Fruit fly (Drosophila melanogaster) whole organism, prepupa: ENCODE results near the gene Hipk.

Source experiments
- Blimp-1 ChIP-seq: fragments of 200-800 bp; sonication (Bioruptor generic); optimal IDR thresholded peaks from 3 replicates; lab custom pipeline; 2017; ENCODE audit warnings: missing biosample characterization, missing genetic modification characterization, mild to moderate bottlenecking, moderate library complexity, missing genetic modification reagents
- CG10631 ChIP-seq: fragments of 200-800 bp; sonication (Bioruptor generic); optimal IDR thresholded peaks from 2 replicates; lab custom pipeline; 2016; ENCODE audit warnings: missing biosample characterization, missing genetic modification characterization
- CG10669 ChIP-seq: fragments of 200-800 bp; sonication (Bioruptor generic); optimal IDR thresholded peaks from 3 replicates; lab custom pipeline; 2018; ENCODE audit warnings: missing biosample characterization, mild to moderate bottlenecking, missing genetic modification characterization, moderate library complexity
- CG11294 ChIP-seq: fragments of 200-800 bp; sonication (Bioruptor generic); IDR thresholded peaks from 2 replicates; pipeline ENCODE4 v1.3.6; 2022; ENCODE audit warnings: missing biosample characterization, missing genetic modification characterization
- CG11762 ChIP-seq: fragments of 200-800 bp; sonication (Bioruptor generic); optimal IDR thresholded peaks from 3 replicates; lab custom pipeline; 2016; ENCODE audit warnings: missing biosample characterization, missing genetic modification characterization; ENCODE audit not compliant: insufficient read depth
- CG11902 ChIP-seq: fragments of 200-800 bp; sonication (Bioruptor generic); optimal IDR thresholded peaks from 3 replicates; lab custom pipeline; 2016; ENCODE audit warnings: missing biosample characterization, missing genetic modification characterization
- CG3032 ChIP-seq: fragments of 200-800 bp; optimal IDR thresholded peaks from 2 replicates; lab custom pipeline; 2019; ENCODE audit warnings: missing biosample characterization, mild to moderate bottlenecking, missing genetic modification characterization, moderate library complexity
- CG34406 ChIP-seq: fragments of 200-800 bp; sonication (Bioruptor generic); optimal IDR thresholded peaks from 3 replicates; lab custom pipeline; 2016; ENCODE audit warnings: missing biosample characterization, missing genetic modification characterization
- CG3919 ChIP-seq: fragments of 200-800 bp; sonication (Bioruptor generic); optimal IDR thresholded peaks from 3 replicates; lab custom pipeline; 2016; ENCODE audit warnings: missing biosample characterization, missing genetic modification characterization
- CG4318 ChIP-seq: fragments of 200-800 bp; sonication (Bioruptor generic); optimal IDR thresholded peaks from 3 replicates; lab custom pipeline; 2017; ENCODE audit warnings: missing biosample characterization, mild to moderate bottlenecking, missing genetic modification characterization
- CG6163 ChIP-seq: fragments of 200-800 bp; sonication (Bioruptor generic); IDR thresholded peaks from 3 replicates; pipeline ENCODE4 v1.3.6; 2022; ENCODE audit warnings: missing biosample characterization, missing genetic modification characterization
- CG6792 ChIP-seq: fragments of 200-800 bp; sonication (Bioruptor generic); optimal IDR thresholded peaks from 3 replicates; lab custom pipeline; 2016; ENCODE audit warnings: missing biosample characterization, missing genetic modification characterization
- CG6808 ChIP-seq: fragments of 200-800 bp; sonication (Bioruptor generic); optimal IDR thresholded peaks from 3 replicates; lab custom pipeline; 2017; ENCODE audit warnings: missing biosample characterization, missing genetic modification characterization, mild to moderate bottlenecking, moderate library complexity, missing genetic modification reagents
- CG6854 ChIP-seq: fragments of 200-800 bp; sonication (Bioruptor generic); optimal IDR thresholded peaks from 2 replicates; lab custom pipeline; 2017; ENCODE audit warnings: missing biosample characterization, mild to moderate bottlenecking, missing genetic modification characterization
- CG7368 ChIP-seq: fragments of 200-800 bp; sonication (Bioruptor generic); optimal IDR thresholded peaks from 3 replicates; lab custom pipeline; 2016; ENCODE audit warnings: missing biosample characterization, missing genetic modification characterization
- CG8119 ChIP-seq: fragments of 200-800 bp; sonication (Bioruptor generic); IDR thresholded peaks from 3 replicates; pipeline ENCODE4 v1.3.6; 2022; ENCODE audit warnings: missing biosample characterization, missing genetic modification characterization
- CG8632 ChIP-seq: fragments of 200-800 bp; sonication (Bioruptor generic); optimal IDR thresholded peaks from 3 replicates; lab custom pipeline; 2016; ENCODE audit warnings: missing biosample characterization, missing genetic modification characterization
- Eip78C ChIP-seq: fragments of 200-800 bp; sonication (Bioruptor generic); peaks from one replicate; lab custom pipeline; 2016; ENCODE audit warnings: missing biosample characterization, missing genetic modification characterization
- Eip93F ChIP-seq: fragments of 200-800 bp; sonication (Bioruptor generic); optimal IDR thresholded peaks from 2 replicates; lab custom pipeline; 2016; ENCODE audit warnings: missing biosample characterization, mild to moderate bottlenecking, missing genetic modification characterization
- Ets21C ChIP-seq: fragments of 200-800 bp; sonication (Bioruptor generic); optimal IDR thresholded peaks from 3 replicates; lab custom pipeline; 2016; ENCODE audit warnings: missing biosample characterization, missing genetic modification characterization
- Ets96B ChIP-seq: fragments of 200-800 bp; optimal IDR thresholded peaks from 2 replicates; lab custom pipeline; 2019; ENCODE audit warnings: missing biosample characterization, mild to moderate bottlenecking, missing genetic modification characterization, moderate library complexity
- Gug ChIP-seq: fragments of 200-800 bp; sonication (Bioruptor generic); IDR thresholded peaks from 2 replicates; pipeline ENCODE4 v1.3.6; 2022; ENCODE audit warnings: missing biosample characterization, missing genetic modification characterization
- Hr39 ChIP-seq: fragments of 200-800 bp; sonication (Bioruptor generic); optimal IDR thresholded peaks from 2 replicates; lab custom pipeline; 2016; ENCODE audit warnings: missing biosample characterization, missing genetic modification characterization
- Hr4 ChIP-seq: fragments of 200-800 bp; sonication (Bioruptor generic); optimal IDR thresholded peaks from 3 replicates; lab custom pipeline; 2016; ENCODE audit warnings: missing biosample characterization, missing genetic modification characterization
- OdsH ChIP-seq: fragments of 200-800 bp; sonication (Bioruptor generic); optimal IDR thresholded peaks from 3 replicates; lab custom pipeline; 2016; ENCODE audit warnings: missing biosample characterization, missing genetic modification characterization
- Smox ChIP-seq: fragments of 200-800 bp; sonication (Bioruptor generic); optimal IDR thresholded peaks from 3 replicates; lab custom pipeline; 2016; ENCODE audit warnings: missing biosample characterization, missing genetic modification characterization
- Sox102F ChIP-seq: fragments of 200-800 bp; sonication (Bioruptor generic); optimal IDR thresholded peaks from 2 replicates; lab custom pipeline; 2016; ENCODE audit warnings: missing biosample characterization, mild to moderate bottlenecking, missing genetic modification characterization
- Sox14 ChIP-seq: fragments of 200-800 bp; sonication (Bioruptor generic); optimal IDR thresholded peaks from 3 replicates; lab custom pipeline; 2016; ENCODE audit warnings: missing biosample characterization, missing genetic modification characterization
- achi ChIP-seq: fragments of 200-800 bp; sonication (Bioruptor generic); optimal IDR thresholded peaks from 3 replicates; lab custom pipeline; 2016; ENCODE audit warnings: missing biosample characterization, missing genetic modification characterization
- cyc ChIP-seq: fragments of 200-800 bp; sonication (Bioruptor generic); optimal IDR thresholded peaks from 3 replicates; lab custom pipeline; 2016; ENCODE audit warnings: missing biosample characterization, missing genetic modification characterization
- dac ChIP-seq: fragments of 200-800 bp; sonication (Bioruptor generic); optimal IDR thresholded peaks from 2 replicates; lab custom pipeline; 2017; ENCODE audit warnings: missing biosample characterization, mild to moderate bottlenecking, missing genetic modification characterization
- dsx ChIP-seq: fragments of 200-800 bp; optimal IDR thresholded peaks from 3 replicates; lab custom pipeline; 2019; ENCODE audit warnings: missing biosample characterization, mild to moderate bottlenecking, missing genetic modification characterization, moderate library complexity; ENCODE audit not compliant: poor library complexity, severe bottlenecking
- eg ChIP-seq: fragments of 200-800 bp; sonication (Bioruptor generic); IDR thresholded peaks from 3 replicates; pipeline ENCODE4 v1.3.6; 2022; ENCODE audit warnings: missing biosample characterization, missing genetic modification characterization
- esn ChIP-seq: fragments of 200-800 bp; sonication (Bioruptor generic); optimal IDR thresholded peaks from 2 replicates; lab custom pipeline; 2016; ENCODE audit warnings: missing biosample characterization, mild to moderate bottlenecking, missing genetic modification characterization, moderate library complexity
- fd59A ChIP-seq: fragments of 200-800 bp; sonication (Bioruptor generic); optimal IDR thresholded peaks from 2 replicates; lab custom pipeline; 2017; ENCODE audit warnings: missing biosample characterization, mild to moderate bottlenecking, missing genetic modification characterization, missing genetic modification reagents
- fd85E ChIP-seq: fragments of 200-800 bp; sonication (Bioruptor generic); optimal IDR thresholded peaks from 3 replicates; lab custom pipeline; 2016; ENCODE audit warnings: missing biosample characterization, missing genetic modification characterization
- fkh ChIP-seq: fragments of 200-800 bp; sonication (Bioruptor generic); optimal IDR thresholded peaks from 3 replicates; lab custom pipeline; 2017; ENCODE audit warnings: missing biosample characterization, mild to moderate bottlenecking, missing genetic modification characterization, moderate library complexity
- pdm3 ChIP-seq: fragments of 200-800 bp; sonication (Bioruptor generic); optimal IDR thresholded peaks from 3 replicates; lab custom pipeline; 2016; ENCODE audit warnings: missing biosample characterization, missing genetic modification characterization
- salr ChIP-seq, 2 experiments: fragments of 200-800 bp; sonication (Bioruptor generic); optimal IDR thresholded peaks; 3 replicates each; lab custom pipeline; 2016 to 2018; ENCODE audit warnings: missing biosample characterization in 2 of 2, missing genetic modification characterization in 2 of 2, mild to moderate bottlenecking in 1 of 2
- spab ChIP-seq: fragments of 200-800 bp; sonication (Bioruptor generic); optimal IDR thresholded peaks from 2 replicates; lab custom pipeline; 2017; ENCODE audit warnings: missing biosample characterization, mild to moderate bottlenecking, missing genetic modification characterization, missing genetic modification reagents
- ss ChIP-seq, 2 experiments: fragments of 200-800 bp; sonication (Bioruptor generic); optimal IDR thresholded peaks; 2 replicates in 1 of 2; 3 replicates in 1 of 2; lab custom pipeline; 2017 to 2018; ENCODE audit warnings: mild to moderate bottlenecking in 2 of 2, missing biosample characterization in 2 of 2, missing genetic modification characterization in 2 of 2, moderate library complexity in 1 of 2
- svp ChIP-seq: fragments of 200-800 bp; sonication (Bioruptor generic); peaks from one replicate; lab custom pipeline; 2016; ENCODE audit warnings: missing biosample characterization, missing genetic modification characterization
- topi ChIP-seq: fragments of 200-800 bp; sonication (Bioruptor generic); optimal IDR thresholded peaks from 3 replicates; lab custom pipeline; 2016; ENCODE audit warnings: missing biosample characterization, missing genetic modification characterization

Hipk gene

dm6 chr3L:618347-619272, 75.8 kb downstream of the Hipk start (continued):
- peak; percentile 67 for TF ChIP-seq CG6854 (GFP tag; lab: Kevin White, UChicago)
- TF ChIP-seq esn (GFP tag; lab: Kevin White, UChicago), result peak; percentile 96
- peak; percentile 90 for TF ChIP-seq Sox102F
- peak; percentile 87 for TF ChIP-seq CG6792 (GFP tag; lab: Kevin White, UChicago)
- TF ChIP-seq CG8119 (GFP tag; lab: Robert Waterston, UW), result peak; percentile 64; the same call in 2 of the 3 replicates
- peak; percentile 81 for TF ChIP-seq Blimp-1 (GFP tag; lab: Kevin White, UChicago)
- TF ChIP-seq salr (GFP tag; optimal IDR thresholded peaks at IDR 0.05; lab: Kevin White, UChicago), result peak; percentile 70 to 90
- TF ChIP-seq dac (GFP tag; lab: Kevin White, UChicago), result peak; percentile 37
- TF ChIP-seq fkh (GFP tag; lab: Kevin White, UChicago), result no peak
- TF ChIP-seq Eip93F, result peak; percentile 74

DNA sequence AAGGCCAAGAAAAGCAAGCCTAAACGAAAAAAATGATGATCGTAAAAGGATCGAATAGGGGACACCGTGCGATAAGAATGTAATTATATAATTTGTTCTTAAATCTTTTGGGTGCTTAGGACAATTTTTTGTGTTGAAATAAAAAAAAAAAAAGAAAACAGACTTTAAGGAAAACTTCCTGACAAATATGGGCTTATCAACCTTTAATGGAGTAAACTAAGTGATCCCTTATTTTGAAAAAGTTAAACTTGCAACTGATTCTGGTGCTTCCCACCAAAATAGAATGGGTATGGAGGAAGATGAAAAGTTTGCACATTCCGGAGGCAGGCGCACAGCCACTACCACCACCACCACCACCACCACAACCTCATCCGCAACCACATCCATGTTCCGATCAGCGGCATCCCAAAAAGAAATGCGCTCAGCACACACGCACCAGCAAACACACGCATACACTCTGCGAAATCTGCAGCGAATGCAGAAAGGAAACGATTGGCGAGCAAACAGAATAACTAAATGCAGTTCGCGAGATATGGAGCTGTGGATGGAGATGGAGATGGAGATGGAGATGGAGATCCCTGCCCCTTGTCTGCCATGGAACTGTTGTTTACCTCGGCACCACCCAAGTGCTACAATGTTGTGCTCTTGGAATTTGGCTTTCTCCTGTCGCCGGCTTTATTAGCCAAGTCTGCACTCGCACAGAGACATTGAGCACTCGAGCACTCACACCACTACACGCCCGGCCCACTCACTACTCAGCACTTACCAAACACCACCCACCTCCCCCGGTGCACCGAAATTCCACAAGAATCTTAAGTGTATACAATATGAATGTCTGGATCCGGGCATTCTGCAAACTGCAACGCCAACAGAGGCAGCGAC, 76.8 kb downstream of the Hipk start:
- TF ChIP-seq dsx (GFP tag; lab: Kevin White, UChicago) (peak; percentile 98), svp (peak; percentile 89), CG8632 (GFP tag; lab: Kevin White, UChicago) (peak; percentile 81), CG6808 (GFP tag; lab: Kevin White, UChicago) (peak; percentile 74), CG6163 (GFP tag; lab: Robert Waterston, UW) (peak; percentile 76), Eip78C (peak; percentile 96), spab (GFP tag; lab: Kevin White, UChicago) (peak; percentile 82), fd59A (GFP tag; lab: Kevin White, UChicago) (peak; percentile 79), CG6854 (GFP tag; lab: Kevin White, UChicago) (peak; percentile 33), ss (GFP tag; optimal IDR thresholded peaks at IDR 0.05; lab: Kevin White, UChicago) (peak; percentile 74 to 76), Smox (peak; percentile 89), CG6792 (GFP tag; lab: Kevin White, UChicago) (peak; percentile 87), CG10669 (GFP tag; lab: Kevin White, UChicago) (peak; percentile 74), achi (peak; percentile 87), OdsH (GFP tag; lab: Kevin White, UChicago) (peak; percentile 87), topi (GFP tag; lab: Kevin White, UChicago) (peak; percentile 90), CG7368 (GFP tag; lab: Kevin White, UChicago) (peak; percentile 68), CG34406 (GFP tag; lab: Kevin White, UChicago) (peak; percentile 86), Eip93F (peak; percentile 63), fkh (GFP tag; lab: Kevin White, UChicago) (no peak), CG8119 (GFP tag; lab: Robert Waterston, UW) (peak; percentile 77), CG3032 (peak; percentile 76), Ets21C (GFP tag; lab: Kevin White, UChicago) (peak; percentile 84), salr (GFP tag; optimal IDR thresholded peaks at IDR 0.05; lab: Kevin White, UChicago) (peak; percentile 60 to 82), Gug (GFP tag; lab: Robert Waterston, UW) (peak; percentile 38), Hr39 (peak; percentile 90), pdm3 (GFP tag; lab: Kevin White, UChicago) (peak; percentile 85), fd85E (GFP tag; lab: Kevin White, UChicago) (no peak), CG4318 (GFP tag; lab: Kevin White, UChicago) (peak; percentile 54), eg (0 out of 3 replicates have a peak, but pooled peaks have one; percentile 29), CG11762 (GFP tag; lab: Kevin White, UChicago) (peak; percentile 73), Ets96B (tag; lab: Kevin White, UChicago) (peak; percentile 85), CG3919 (GFP tag; lab: Kevin White, UChicago) (peak; percentile 90), Hr4 (peak; percentile 13), Blimp-1 (GFP tag; lab: Kevin White, UChicago) (peak; percentile 4), CG11902 (GFP tag; lab: Kevin White, UChicago) (peak; percentile 66), CG10631 (peak; percentile 87), cyc (GFP tag; lab: Kevin White, UChicago) (peak; percentile 89), Sox14 (peak; percentile 92), CG11294 (no peak)
